Worm (Caenorhabditis elegans) whole organism, late embryonic: Measurements from ENCODE around the gene Y54E2A.9.

Experiments
- ceh-22 ChIP-seq: sonication (generic microtip); optimal IDR thresholded peaks from 2 replicates; lab custom pipeline; 2017; ENCODE audit warnings: missing biosample characterization, missing genetic modification characterization
- sox-4 ChIP-seq: sonication (generic microtip); optimal IDR thresholded peaks from 2 replicates; lab custom pipeline; 2017; ENCODE audit warnings: mild to moderate bottlenecking, missing genetic modification characterization, inconsistent platforms, missing compliant biosample characterization

DNA sequence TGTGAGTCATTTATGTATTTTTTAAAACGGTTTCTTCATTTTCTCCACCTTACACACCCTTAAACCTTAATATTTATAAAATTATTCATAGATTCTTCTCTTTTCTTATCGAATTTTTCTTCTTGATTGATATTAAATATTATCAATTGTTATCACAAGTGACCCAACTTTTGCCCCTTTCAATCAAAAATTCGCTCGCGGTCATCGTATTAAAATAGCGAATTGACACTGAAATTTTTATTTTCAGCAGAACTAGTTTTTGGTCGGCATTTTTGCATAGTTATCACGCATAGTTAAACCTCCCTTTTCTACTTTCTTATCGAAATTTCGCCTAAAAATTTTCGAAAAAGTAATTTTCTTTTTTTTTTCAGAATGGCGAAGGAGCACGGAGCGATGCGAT is 26.9 kb upstream of the Y54E2A.9 start:
- TF ChIP-seq sox-4 (no peak), ceh-22 (tag; lab: Kevin White, UChicago) (no peak)
